Worm (Caenorhabditis elegans) whole organism, L3 larva: Measurements from ENCODE around the gene F26D2.16.
"Not testable (repeated sequence)": the region's sequence is repeated elsewhere in the genome, so short reads cannot be mapped to it uniquely, and the experiment has no call there.

ENCODE experiments used
- R02D3.7 ChIP-seq: fragments of 150-350 bp; optimal IDR thresholded peaks from 2 replicates; lab custom pipeline; 2014; ENCODE audit warnings: missing biosample characterization, missing genetic modification characterization
- ZK546.5 ChIP-seq: sonication (generic microtip); optimal IDR thresholded peaks from 2 replicates; lab custom pipeline; 2017; ENCODE audit warnings: missing biosample characterization, missing genetic modification characterization
- ceh-16 ChIP-seq: sonication (generic microtip); optimal IDR thresholded peaks from 2 replicates; lab custom pipeline; 2017; ENCODE audit warnings: missing biosample characterization, missing genetic modification characterization
- ceh-82 ChIP-seq: fragments of 150-350 bp; optimal IDR thresholded peaks from 2 replicates; lab custom pipeline; 2014; ENCODE audit warnings: missing biosample characterization, missing genetic modification characterization
- ceh-9 ChIP-seq: sonication (generic microtip); optimal IDR thresholded peaks from 2 replicates; lab custom pipeline; 2018; ENCODE audit warnings: missing biosample characterization, missing genetic modification characterization
- daf-12 ChIP-seq: fragments of 150-350 bp; optimal IDR thresholded peaks from 2 replicates; lab custom pipeline; 2014; ENCODE audit warnings: missing biosample characterization, missing genetic modification reagents, missing genetic modification characterization
- egl-5 ChIP-seq: fragments of 150-350 bp; optimal IDR thresholded peaks from 2 replicates; lab custom pipeline; 2017; ENCODE audit warnings: missing biosample characterization, missing genetic modification reagents, missing genetic modification characterization, inconsistent platforms
- elt-1 ChIP-seq: fragments of 150-350 bp; optimal IDR thresholded peaks from 2 replicates; lab custom pipeline; 2014; ENCODE audit warnings: missing biosample characterization, missing genetic modification characterization
- elt-2 ChIP-seq: sonication (generic microtip); optimal IDR thresholded peaks from 2 replicates; lab custom pipeline; 2016; ENCODE audit warnings: missing genetic modification reagents, mild to moderate bottlenecking, missing genetic modification characterization, missing compliant biosample characterization
- elt-3 ChIP-seq, 3 experiments: fragments of 150-350 bp in 1 of 3; sonication (generic microtip) in 2 of 3; optimal IDR thresholded peaks; 2 replicates in 2 of 3; 4 replicates in 1 of 3; lab custom pipeline; 2014 to 2017; ENCODE audit warnings: missing biosample characterization in 3 of 3, missing genetic modification characterization in 3 of 3
- eor-1 ChIP-seq, 2 experiments: fragments of 150-350 bp; optimal IDR thresholded peaks; 2 replicates each; lab custom pipeline; 2014 to 2018; ENCODE audit warnings: missing biosample characterization in 2 of 2, missing genetic modification characterization in 2 of 2
- fkh-10 ChIP-seq: sonication (generic microtip); optimal IDR thresholded peaks from 2 replicates; lab custom pipeline; 2017; ENCODE audit warnings: missing biosample characterization, missing genetic modification reagents, missing genetic modification characterization
- hmg-11 ChIP-seq: sonication (generic microtip); optimal IDR thresholded peaks from 2 replicates; lab custom pipeline; 2016; ENCODE audit warnings: missing genetic modification characterization, missing compliant biosample characterization
- jun-1 ChIP-seq: fragments of 150-350 bp; optimal IDR thresholded peaks from 2 replicates; lab custom pipeline; 2014; ENCODE audit warnings: missing biosample characterization, missing genetic modification reagents, missing genetic modification characterization
- lin-39 ChIP-seq: fragments of 150-350 bp; optimal IDR thresholded peaks from 2 replicates; lab custom pipeline; 2018; ENCODE audit warnings: missing biosample characterization, missing genetic modification reagents, missing genetic modification characterization
- lsy-12 ChIP-seq: sonication (generic microtip); optimal IDR thresholded peaks from 2 replicates; lab custom pipeline; 2016; ENCODE audit warnings: mild to moderate bottlenecking, missing genetic modification characterization, missing compliant biosample characterization
- mml-1 ChIP-seq: fragments of 150-350 bp; sonication (generic microtip); optimal IDR thresholded peaks from 3 replicates; lab custom pipeline; 2014; ENCODE audit warnings: missing biosample characterization, missing genetic modification characterization
- nhr-11 ChIP-seq: fragments of 150-350 bp; optimal IDR thresholded peaks from 2 replicates; lab custom pipeline; 2014; ENCODE audit warnings: missing biosample characterization, missing genetic modification characterization
- nhr-12 ChIP-seq: fragments of 150-350 bp; optimal IDR thresholded peaks from 2 replicates; lab custom pipeline; 2014; ENCODE audit warnings: missing biosample characterization, missing genetic modification characterization
- nhr-23 ChIP-seq: fragments of 150-350 bp; optimal IDR thresholded peaks from 2 replicates; lab custom pipeline; 2014; ENCODE audit warnings: missing biosample characterization, missing genetic modification reagents, missing genetic modification characterization
- nhr-25 ChIP-seq: sonication (generic microtip); optimal IDR thresholded peaks from 2 replicates; lab custom pipeline; 2017; ENCODE audit warnings: missing biosample characterization, missing genetic modification characterization
- nhr-28 ChIP-seq: fragments of 150-350 bp; optimal IDR thresholded peaks from 2 replicates; lab custom pipeline; 2014; ENCODE audit warnings: missing biosample characterization, missing genetic modification characterization
- nhr-76 ChIP-seq: fragments of 150-350 bp; sonication (generic microtip); optimal IDR thresholded peaks from 5 replicates; lab custom pipeline; 2014; ENCODE audit warnings: missing biosample characterization, missing genetic modification characterization
- nhr-77 ChIP-seq: fragments of 150-350 bp; optimal IDR thresholded peaks from 2 replicates; lab custom pipeline; 2014; ENCODE audit warnings: missing biosample characterization, missing genetic modification characterization
- pha-4 ChIP-seq: fragments of 150-350 bp; optimal IDR thresholded peaks from 2 replicates; lab custom pipeline; 2014; ENCODE audit warnings: missing biosample characterization, missing genetic modification reagents, missing genetic modification characterization
- pqm-1 ChIP-seq: fragments of 150-350 bp; optimal IDR thresholded peaks from 2 replicates; lab custom pipeline; 2017; ENCODE audit warnings: missing biosample characterization, missing genetic modification characterization, inconsistent platforms
- sea-2 ChIP-seq: fragments of 150-350 bp; sonication (generic microtip); optimal IDR thresholded peaks from 4 replicates; lab custom pipeline; 2014; ENCODE audit warnings: missing biosample characterization, missing genetic modification reagents, missing genetic modification characterization
- skn-1 ChIP-seq: fragments of 150-350 bp; optimal IDR thresholded peaks from 2 replicates; lab custom pipeline; 2014; ENCODE audit warnings: missing biosample characterization, missing genetic modification characterization
- snpc-4 ChIP-seq: fragments of 150-350 bp; optimal IDR thresholded peaks from 2 replicates; lab custom pipeline; 2014; ENCODE audit warnings: missing biosample characterization, missing genetic modification characterization
- unc-39 ChIP-seq: sonication (generic microtip); optimal IDR thresholded peaks from 4 replicates; lab custom pipeline; 2017; ENCODE audit warnings: missing biosample characterization, missing genetic modification characterization
- unc-62 ChIP-seq: fragments of 150-350 bp; sonication (generic microtip); optimal IDR thresholded peaks from 4 replicates; lab custom pipeline; 2014; ENCODE audit warnings: missing biosample characterization, missing genetic modification reagents, missing genetic modification characterization
- zag-1 ChIP-seq: fragments of 150-350 bp; optimal IDR thresholded peaks from 2 replicates; lab custom pipeline; 2014; ENCODE audit warnings: missing biosample characterization, missing genetic modification characterization
- ztf-11 ChIP-seq: fragments of 150-350 bp; optimal IDR thresholded peaks from 2 replicates; lab custom pipeline; 2014; ENCODE audit warnings: missing biosample characterization, missing genetic modification characterization
- ztf-4 ChIP-seq: fragments of 150-350 bp; optimal IDR thresholded peaks from 2 replicates; lab custom pipeline; 2014; ENCODE audit warnings: missing biosample characterization, missing genetic modification characterization

Gene F26D2.16

ce11 chrV:16395131-16395530 is 24.5 kb downstream of the F26D2.16 start, which contains the start of gene F13A7.11 (continued):
- no peak for TF ChIP-seq fkh-10 (GFP tag; lab: Kevin White, UChicago)
- no peak for TF ChIP-seq lsy-12 (tag; lab: Kevin White, UChicago)
- no peak for TF ChIP-seq lin-39 (tag; lab: Kevin White, UChicago)
- TF ChIP-seq snpc-4: no peak
- TF ChIP-seq pha-4: peak; percentile 46
- no peak for TF ChIP-seq nhr-28 (tag; lab: Kevin White, UChicago)
- no peak for TF ChIP-seq R02D3.7 (tag; lab: Kevin White, UChicago)
- peak; percentile 23 for TF ChIP-seq nhr-23 (tag; lab: Kevin White, UChicago)
- TF ChIP-seq elt-3 (tag; optimal IDR thresholded peaks at IDR 0.05; lab: Kevin White, UChicago): no peak
- TF ChIP-seq mml-1 (tag; lab: Kevin White, UChicago): no peak
- TF ChIP-seq jun-1 (tag; lab: Kevin White, UChicago): peak; percentile 36
- TF ChIP-seq nhr-77 (tag; lab: Kevin White, UChicago): no peak
- TF ChIP-seq nhr-76: no peak
- no peak for TF ChIP-seq eor-1 (tag; optimal IDR thresholded peaks at IDR 0.05; lab: Kevin White, UChicago)

- no peak for TF ChIP-seq skn-1 (tag; lab: Kevin White, UChicago)
- TF ChIP-seq unc-62 (GFP tag; lab: Kevin White, UChicago): no peak
- no peak for TF ChIP-seq ceh-82
- TF ChIP-seq nhr-12 (tag; lab: Kevin White, UChicago): no peak
- TF ChIP-seq pqm-1 (tag; lab: Kevin White, UChicago): no peak
- TF ChIP-seq hmg-11 (tag; lab: Kevin White, UChicago): no peak
Observed at ce11 chrV:16393728-16394127, 25.9 kb downstream of the F26D2.16 start, which contains the start of gene srd-63. Gene srd-63, minus strand, starts transcription at chrV:16393828.

ce11 chrV:16390655-16391054 is 29.0 kb downstream of the F26D2.16 start, which contains the start of gene gst-44:
Gene gst-44, plus strand, starts transcription at chrV:16390891.
- TF ChIP-seq elt-2 (peak; percentile 39), unc-39 (no peak), pqm-1 (tag; lab: Kevin White, UChicago) (peak; percentile 30)
- TF ChIP-seq, all 47 proteins: peak for 2

DNA sequence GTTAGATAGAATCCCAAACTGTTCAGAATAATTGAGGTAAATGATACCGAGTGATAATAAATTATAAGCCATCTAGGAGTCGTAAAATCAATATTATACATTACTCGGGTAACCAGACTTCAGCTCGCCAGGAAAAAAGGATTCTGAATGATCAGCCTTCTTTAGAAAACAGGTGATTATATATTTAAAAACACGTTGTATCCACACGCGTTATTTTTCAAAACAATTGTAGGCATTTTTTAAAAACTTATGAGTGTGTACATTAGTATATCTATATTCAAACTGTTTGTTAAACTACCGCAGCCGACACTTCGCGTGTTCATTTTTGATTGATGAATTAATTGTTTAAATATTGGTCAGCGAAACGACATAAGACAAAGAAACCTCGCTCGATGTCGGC is 31.4 kb downstream of the F26D2.16 start, which contains the start of gene sri-65:
Gene sri-65, minus strand, starts transcription at position 101 of the 400 bp plus-strand sequence.
- no peak for TF ChIP-seq skn-1 (tag; lab: Kevin White, UChicago)
- TF ChIP-seq ztf-4: no peak
- TF ChIP-seq elt-2: no peak
- no peak for TF ChIP-seq ZK546.5 (tag; lab: Kevin White, UChicago)
- no peak for TF ChIP-seq ztf-11 (tag; lab: Kevin White, UChicago)
- TF ChIP-seq ceh-16: no peak
- no peak for TF ChIP-seq hmg-11 (tag; lab: Kevin White, UChicago)
- no peak for TF ChIP-seq ceh-82
- TF ChIP-seq egl-5 (tag; lab: Kevin White, UChicago): no peak
- no peak for TF ChIP-seq nhr-23 (tag; lab: Kevin White, UChicago)
- TF ChIP-seq nhr-25 (tag; lab: Kevin White, UChicago): no peak
- TF ChIP-seq unc-39: no peak
- TF ChIP-seq nhr-11 (tag; lab: Kevin White, UChicago): no peak
- no peak for TF ChIP-seq daf-12 (tag; lab: Kevin White, UChicago)
- TF ChIP-seq sea-2 (GFP tag; lab: Kevin White, UChicago): no peak
- TF ChIP-seq elt-1: no peak
- no peak for TF ChIP-seq zag-1
- TF ChIP-seq, all 47 proteins: peak for 0

DNA sequence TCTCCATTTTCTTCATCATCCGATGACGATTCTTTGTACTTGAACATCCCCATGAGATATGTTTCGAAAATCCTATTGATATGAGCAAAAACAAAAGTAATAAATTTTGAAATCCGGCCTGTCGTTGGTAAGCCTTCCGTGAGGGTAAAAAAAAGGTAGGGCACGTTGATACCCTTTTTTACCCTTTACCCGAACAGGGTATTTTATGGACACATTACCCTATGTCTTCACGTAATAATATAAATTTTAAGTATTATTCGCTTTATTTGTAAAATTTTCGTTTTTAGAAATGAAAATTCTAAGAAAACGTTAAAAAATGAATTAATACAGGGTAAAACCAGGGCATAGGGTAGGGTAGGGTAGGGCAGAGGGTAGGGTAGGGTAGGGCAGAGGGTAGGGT is 35.9 kb downstream of the F26D2.16 start, which contains the start of gene F13A7.7:
Gene F13A7.7, minus strand, starts transcription at position 101 of the 400 bp plus-strand sequence.
- not testable (repeated sequence) for TF ChIP-seq ceh-16; ceh-9 (tag; lab: Kevin White, UChicago); nhr-77 (tag; lab: Kevin White, UChicago)
- TF ChIP-seq, all 47 proteins: peak for 0; not testable (repeated sequence) for 47
